Worm (Caenorhabditis elegans) whole organism, early embryonic: Measurements from ENCODE around the gene F46B6.2.

Experiments used
- B0310.2 ChIP-seq: sonication (generic microtip); optimal IDR thresholded peaks from 2 replicates; lab custom pipeline; 2016; ENCODE audit warnings: mild to moderate bottlenecking, missing genetic modification characterization, missing compliant biosample characterization
- F13C5.2 ChIP-seq: sonication (generic microtip); optimal IDR thresholded peaks from 2 replicates; lab custom pipeline; 2017; ENCODE audit warnings: mild to moderate bottlenecking, missing genetic modification characterization, inconsistent platforms, missing compliant biosample characterization
- aly-1 ChIP-seq: sonication (generic microtip); optimal IDR thresholded peaks from 2 replicates; lab custom pipeline; 2016; ENCODE audit warnings: missing genetic modification characterization, missing compliant biosample characterization
- ama-1 ChIP-seq: fragments of 150-350 bp; optimal IDR thresholded peaks from 2 replicates; lab custom pipeline; 2014
- ceh-13 ChIP-seq: fragments of 200-800 bp; sonication (Bioruptor generic); optimal IDR thresholded peaks from 2 replicates; lab custom pipeline; 2018; ENCODE audit warnings: mild to moderate bottlenecking, missing genetic modification characterization, missing compliant biosample characterization
- ceh-36 ChIP-seq: sonication (generic microtip); optimal IDR thresholded peaks from 2 replicates; lab custom pipeline; 2016; ENCODE audit warnings: missing genetic modification characterization, inconsistent platforms, missing compliant biosample characterization
- flt-1 ChIP-seq: fragments of 200-800 bp; sonication (Bioruptor generic); IDR thresholded peaks from 2 replicates; pipeline ENCODE4 v1.3.6; 2022; ENCODE audit warnings: missing genetic modification characterization, missing compliant biosample characterization
- hmbx-1 ChIP-seq: sonication (generic microtip); optimal IDR thresholded peaks from 2 replicates; lab custom pipeline; 2016; ENCODE audit warnings: mild to moderate bottlenecking, missing genetic modification characterization, missing compliant biosample characterization
- hmg-4 ChIP-seq: fragments of 200-800 bp; sonication (Bioruptor generic); optimal IDR thresholded peaks from 2 replicates; lab custom pipeline; 2018; ENCODE audit warnings: mild to moderate bottlenecking, missing genetic modification characterization, missing compliant biosample characterization
- hnd-1 ChIP-seq: sonication (generic microtip); optimal IDR thresholded peaks from 2 replicates; lab custom pipeline; 2016; ENCODE audit warnings: missing genetic modification characterization, missing compliant biosample characterization
- pes-1 ChIP-seq: fragments of 200-800 bp; sonication (Bioruptor generic); IDR thresholded peaks from 2 replicates; pipeline ENCODE4 v1.3.6; 2022; ENCODE audit warnings: missing genetic modification reagents, missing genetic modification characterization, missing compliant biosample characterization
- sea-1 ChIP-seq: fragments of 200-800 bp; sonication (Bioruptor generic); conservative IDR thresholded peaks from 2 replicates; pipeline ENCODE4 v1.3.6; 2022; ENCODE audit warnings: missing genetic modification characterization, missing compliant biosample characterization
- tbx-11 ChIP-seq: fragments of 200-800 bp; sonication (Bioruptor generic); IDR thresholded peaks from 2 replicates; pipeline ENCODE4 v1.3.6; 2022; ENCODE audit warnings: missing genetic modification characterization, missing compliant biosample characterization
- tra-4 ChIP-seq: sonication (generic microtip); optimal IDR thresholded peaks from 2 replicates; lab custom pipeline; 2017; ENCODE audit warnings: missing genetic modification characterization, missing compliant biosample characterization

DNA sequence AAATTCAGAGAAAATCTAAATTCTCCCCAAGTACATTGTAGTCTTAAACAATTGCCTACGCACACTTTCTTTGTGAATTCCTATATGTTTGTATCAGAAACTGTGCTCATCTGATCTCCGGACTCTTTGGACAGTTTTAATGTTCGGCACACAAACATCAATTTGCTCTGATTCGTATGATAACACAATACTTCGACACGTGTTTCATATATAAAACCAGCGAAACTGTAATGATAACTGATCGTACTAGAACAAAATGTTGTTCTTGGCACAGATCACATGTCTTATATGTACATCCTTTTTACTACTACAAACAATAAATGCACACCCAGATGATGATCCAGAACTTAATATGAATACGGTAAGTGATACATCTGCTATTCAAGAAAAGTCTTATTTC, 19.2 kb downstream of the F46B6.2 start, which contains the start of gene lipl-2:
- TF ChIP-seq ama-1 (lab: Kevin White, UChicago) (no peak), tbx-11 (GFP tag; lab: Robert Waterston, UW) (no peak), tra-4 (tag; lab: Kevin White, UChicago) (no peak), F13C5.2 (tag; lab: Kevin White, UChicago) (no peak), hnd-1 (tag; lab: Kevin White, UChicago) (no peak), ceh-36 (no peak), flt-1 (no peak), ceh-13 (GFP tag; lab: Kevin White, UChicago) (no peak), sea-1 (GFP tag; lab: Robert Waterston, UW) (no peak), hmg-4 (GFP tag; lab: Kevin White, UChicago) (no peak), aly-1 (no peak), pes-1 (GFP tag; lab: Robert Waterston, UW) (no peak), B0310.2 (tag; lab: Kevin White, UChicago) (no peak), hmbx-1 (tag; lab: Kevin White, UChicago) (no peak)
